Worm (Caenorhabditis elegans) whole organism, late embryonic: ENCODE results near the gene Y50E8A.2.

Source experiments
- C38D4.7 ChIP-seq: fragments of 200-800 bp; sonication (Bioruptor generic); optimal IDR thresholded peaks from 2 replicates; lab custom pipeline; 2018; ENCODE audit warnings: mild to moderate bottlenecking, missing genetic modification characterization, moderate library complexity, missing compliant biosample characterization
- K02D7.2 ChIP-seq: sonication (generic microtip); optimal IDR thresholded peaks from 2 replicates; lab custom pipeline; 2017; ENCODE audit warnings: mild to moderate bottlenecking, missing genetic modification characterization, missing compliant biosample characterization
- T23F11.4 ChIP-seq: fragments of 200-800 bp; sonication (Bioruptor generic); optimal IDR thresholded peaks from 2 replicates; lab custom pipeline; 2018; ENCODE audit warnings: mild to moderate bottlenecking, missing genetic modification characterization, missing compliant biosample characterization
- Y22D7AL.16 ChIP-seq: sonication (generic microtip); optimal IDR thresholded peaks from 2 replicates; lab custom pipeline; 2016; ENCODE audit warnings: missing genetic modification characterization, missing compliant biosample characterization
- ceh-19 ChIP-seq: fragments of 200-800 bp; sonication (Bioruptor generic); optimal IDR thresholded peaks from 2 replicates; lab custom pipeline; 2018; ENCODE audit warnings: mild to moderate bottlenecking, missing genetic modification characterization, missing compliant biosample characterization
- ceh-22 ChIP-seq: sonication (generic microtip); optimal IDR thresholded peaks from 2 replicates; lab custom pipeline; 2017; ENCODE audit warnings: missing biosample characterization, missing genetic modification characterization
- dve-1 ChIP-seq: sonication (generic microtip); optimal IDR thresholded peaks from 2 replicates; lab custom pipeline; 2017; ENCODE audit warnings: antibody characterized with exemption, mild to moderate bottlenecking, missing genetic modification characterization, missing compliant biosample characterization
- eyg-1 ChIP-seq: sonication (generic microtip); optimal IDR thresholded peaks from 2 replicates; lab custom pipeline; 2016; ENCODE audit warnings: missing genotype, missing genetic modification characterization, missing compliant biosample characterization
- hlh-6 ChIP-seq: sonication (generic microtip); optimal IDR thresholded peaks from 2 replicates; lab custom pipeline; 2016; ENCODE audit warnings: missing genotype, missing genetic modification characterization, missing compliant biosample characterization
- lin-11 ChIP-seq: fragments of 200-800 bp; sonication (Bioruptor generic); optimal IDR thresholded peaks from 2 replicates; lab custom pipeline; 2018; ENCODE audit warnings: mild to moderate bottlenecking, missing genetic modification characterization, missing compliant biosample characterization
- pax-1 ChIP-seq: fragments of 150-350 bp; optimal IDR thresholded peaks from 2 replicates; lab custom pipeline; 2014; ENCODE audit warnings: missing biosample characterization, missing genetic modification characterization
- rnt-1 ChIP-seq: sonication (generic microtip); optimal IDR thresholded peaks from 2 replicates; lab custom pipeline; 2016; ENCODE audit warnings: missing genetic modification characterization, missing compliant biosample characterization
- tbx-7 ChIP-seq: sonication (generic microtip); optimal IDR thresholded peaks from 2 replicates; lab custom pipeline; 2016; ENCODE audit warnings: missing genotype, missing genetic modification characterization, missing compliant biosample characterization
- zip-5 ChIP-seq: sonication (generic microtip); optimal IDR thresholded peaks from 2 replicates; lab custom pipeline; 2016; ENCODE audit warnings: missing genetic modification characterization, missing compliant biosample characterization

Y50E8A.2 gene

DNA sequence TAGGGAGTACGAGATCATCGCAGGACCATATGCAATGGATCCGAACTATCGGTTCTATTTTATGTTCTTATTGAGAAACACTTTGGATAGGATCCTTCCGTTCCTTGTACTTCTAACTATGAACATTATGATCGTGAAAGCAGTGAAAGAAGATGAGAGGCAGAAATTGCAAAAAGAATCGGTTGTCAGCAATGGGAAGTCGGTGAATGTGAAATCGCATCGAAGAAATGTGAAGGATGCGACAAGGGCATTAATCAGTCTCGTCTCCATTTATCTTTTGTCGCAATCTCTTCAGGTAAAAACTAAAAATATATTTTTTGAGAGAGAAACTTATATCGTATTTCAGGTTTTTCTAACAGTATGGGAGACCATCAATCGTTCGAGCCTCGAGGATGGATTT lies 45.8 kb downstream of the Y50E8A.2 start:
- TF ChIP-seq tbx-7 (tag; lab: Kevin White, UChicago): no peak
- no peak for TF ChIP-seq C38D4.7 (GFP tag; lab: Kevin White, UChicago)
- no peak for TF ChIP-seq ceh-22 (tag; lab: Kevin White, UChicago)
- no peak for TF ChIP-seq rnt-1 (tag; lab: Kevin White, UChicago)
- TF ChIP-seq zip-5 (tag; lab: Kevin White, UChicago): no peak
- TF ChIP-seq Y22D7AL.16: no peak
- TF ChIP-seq dve-1: no peak
- TF ChIP-seq hlh-6 (tag; lab: Kevin White, UChicago): no peak
- TF ChIP-seq T23F11.4 (GFP tag; lab: Kevin White, UChicago): no peak
- TF ChIP-seq pax-1 (tag; lab: Kevin White, UChicago): no peak

DNA sequence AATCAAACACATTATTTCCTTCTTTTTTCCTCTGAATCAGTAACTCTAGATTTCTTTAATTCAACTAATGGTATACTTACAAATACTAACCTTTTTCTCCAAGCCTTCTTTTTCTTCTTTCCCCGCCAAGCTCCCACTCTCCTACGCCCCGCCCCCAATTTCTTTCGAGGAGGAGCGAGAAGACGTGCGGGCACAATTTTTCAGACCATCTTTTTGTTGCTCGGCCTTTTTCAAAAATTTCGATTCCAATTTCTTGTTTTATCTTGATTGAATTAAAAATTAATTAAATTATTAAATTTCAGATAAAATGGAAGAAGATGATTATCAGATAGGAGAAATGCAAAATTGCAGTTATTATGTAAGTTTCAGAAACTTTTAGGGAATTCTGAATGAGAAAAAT lies 48.6 kb downstream of the Y50E8A.2 start, which contains the start of gene C47E8.3:
TSS of gene C47E8.3 (plus strand) at position 301 of the 400 bp plus-strand sequence.
- TF ChIP-seq ceh-19 (GFP tag; lab: Kevin White, UChicago) (no peak), lin-11 (no peak), eyg-1 (tag; lab: Kevin White, UChicago) (no peak), K02D7.2 (no peak)
- TF ChIP-seq, all 69 proteins: peak for 0
